Fruit fly (Drosophila melanogaster) whole organism, embryonic: ENCODE data around the gene CG31176.

Experiments
- Bteb2 ChIP-seq: fragments of 200-800 bp; sonication (Bioruptor generic); optimal IDR thresholded peaks from 2 replicates; lab custom pipeline; 2016; ENCODE audit warnings: missing biosample characterization, missing genetic modification characterization
- CG11723 ChIP-seq: fragments of 200-800 bp; sonication (Bioruptor generic); optimal IDR thresholded peaks from 2 replicates; lab custom pipeline; 2017; ENCODE audit warnings: missing biosample characterization, mild to moderate bottlenecking, missing genetic modification characterization
- CG14014 ChIP-seq: fragments of 200-800 bp; sonication (Bioruptor generic); IDR thresholded peaks from 2 replicates; pipeline ENCODE4 v1.3.6; 2022; ENCODE audit warnings: missing biosample characterization, missing genetic modification characterization
- CG14710 ChIP-seq: fragments of 200-800 bp; sonication (Bioruptor generic); optimal IDR thresholded peaks from 3 replicates; lab custom pipeline; 2019; ENCODE audit warnings: missing biosample characterization, mild to moderate bottlenecking, missing genetic modification characterization, moderate library complexity
- CG15514 ChIP-seq: fragments of 200-800 bp; sonication (Bioruptor generic); optimal IDR thresholded peaks from 3 replicates; lab custom pipeline; 2017; ENCODE audit warnings: missing biosample characterization, missing genetic modification characterization, mild to moderate bottlenecking, moderate library complexity, missing genetic modification reagents
- CG16813 ChIP-seq: fragments of 200-800 bp; sonication (Bioruptor generic); IDR thresholded peaks from 3 replicates; pipeline ENCODE4 v1.3.6; 2022; ENCODE audit warnings: missing biosample characterization, missing genetic modification characterization; ENCODE audit not compliant: partially characterized antibody
- CG17359 ChIP-seq: fragments of 200-800 bp; sonication (Bioruptor generic); optimal IDR thresholded peaks from 3 replicates; lab custom pipeline; 2018; ENCODE audit warnings: missing biosample characterization, mild to moderate bottlenecking, missing genetic modification characterization, moderate library complexity
- CG17829 ChIP-seq: fragments of 200-800 bp; optimal IDR thresholded peaks from 2 replicates; lab custom pipeline; 2019; ENCODE audit warnings: missing biosample characterization, mild to moderate bottlenecking, missing genetic modification characterization, moderate library complexity
- CG18476 ChIP-seq: fragments of 200-800 bp; sonication (Bioruptor generic); optimal IDR thresholded peaks from 2 replicates; lab custom pipeline; 2016; ENCODE audit warnings: missing biosample characterization, mild to moderate bottlenecking, missing genetic modification characterization
- CG18619 ChIP-seq: fragments of 200-800 bp; sonication (Bioruptor generic); optimal IDR thresholded peaks from 3 replicates; lab custom pipeline; 2017; ENCODE audit warnings: missing biosample characterization, mild to moderate bottlenecking, missing genetic modification characterization
- CG2129 ChIP-seq: fragments of 200-800 bp; sonication (Bioruptor generic); IDR thresholded peaks from 2 replicates; pipeline ENCODE4 v1.3.6; 2022; ENCODE audit warnings: missing biosample characterization, missing genetic modification characterization; ENCODE audit not compliant: partially characterized antibody
- CG30431 ChIP-seq: fragments of 200-800 bp; sonication (Bioruptor generic); optimal IDR thresholded peaks from 2 replicates; lab custom pipeline; 2017; ENCODE audit warnings: missing biosample characterization, missing genetic modification characterization
- CG3838 ChIP-seq: fragments of 200-800 bp; sonication (Bioruptor generic); optimal IDR thresholded peaks from 3 replicates; lab custom pipeline; 2016; ENCODE audit warnings: missing biosample characterization, missing genetic modification characterization
- CG4282 ChIP-seq: fragments of 200-800 bp; sonication (Bioruptor generic); optimal IDR thresholded peaks from 2 replicates; lab custom pipeline; 2016; ENCODE audit warnings: missing biosample characterization, missing genetic modification characterization
- CG4617 ChIP-seq: fragments of 200-800 bp; sonication (Bioruptor generic); optimal IDR thresholded peaks from 3 replicates; lab custom pipeline; 2016; ENCODE audit warnings: missing biosample characterization, missing genetic modification characterization, borderline replicate concordance
- CG7963 ChIP-seq: fragments of 200-800 bp; sonication (Bioruptor generic); IDR thresholded peaks from 3 replicates; pipeline ENCODE4 v1.3.6; 2022; ENCODE audit warnings: missing biosample characterization, missing genetic modification characterization; ENCODE audit not compliant: partially characterized antibody
- CG7987 ChIP-seq: fragments of 200-800 bp; sonication (Bioruptor generic); optimal IDR thresholded peaks from 2 replicates; lab custom pipeline; 2018; ENCODE audit warnings: missing biosample characterization, mild to moderate bottlenecking, missing genetic modification characterization, moderate library complexity
- CkIIα-i1 ChIP-seq: fragments of 200-800 bp; sonication (Bioruptor generic); IDR thresholded peaks from 2 replicates; pipeline ENCODE4 v1.3.6; 2022; ENCODE audit warnings: missing biosample characterization, missing genetic modification characterization
- CoRest ChIP-seq: fragments of 200-800 bp; sonication (Bioruptor generic); optimal IDR thresholded peaks from 3 replicates; lab custom pipeline; 2018; ENCODE audit warnings: missing biosample characterization, mild to moderate bottlenecking, missing genetic modification characterization, moderate library complexity
- Dip2 ChIP-seq: fragments of 200-800 bp; sonication (Bioruptor generic); IDR thresholded peaks from 2 replicates; pipeline ENCODE4 v1.3.6; 2022; ENCODE audit warnings: missing biosample characterization, missing genetic modification characterization
- H2.0 ChIP-seq: fragments of 200-800 bp; sonication (Bioruptor generic); IDR thresholded peaks from 2 replicates; pipeline ENCODE4 v1.3.6; 2022; ENCODE audit warnings: missing biosample characterization, missing genetic modification characterization
- MTF-1 ChIP-seq: fragments of 200-800 bp; sonication (Bioruptor generic); optimal IDR thresholded peaks from 2 replicates; lab custom pipeline; 2018; ENCODE audit warnings: missing biosample characterization, mild to moderate bottlenecking, missing genetic modification characterization, borderline replicate concordance
- Nf-YA ChIP-seq: fragments of 200-800 bp; sonication (Bioruptor generic); IDR thresholded peaks from 2 replicates; pipeline ENCODE4 v1.3.6; 2022; ENCODE audit warnings: missing biosample characterization, missing genetic modification characterization
- Opbp ChIP-seq: fragments of 200-800 bp; sonication (Bioruptor generic); IDR thresholded peaks from 3 replicates; pipeline ENCODE4 v1.3.6; 2022; ENCODE audit warnings: missing biosample characterization, missing genetic modification characterization; ENCODE audit not compliant: partially characterized antibody
- Sin3A ChIP-seq: fragments of >200 bp; optimal IDR thresholded peaks from 2 replicates; lab custom pipeline; 2018
- Sry-δ ChIP-seq: fragments of 200-800 bp; sonication (Bioruptor generic); optimal IDR thresholded peaks from 2 replicates; lab custom pipeline; 2016; ENCODE audit warnings: missing biosample characterization, missing genetic modification characterization
- Xrp1 ChIP-seq: fragments of 200-800 bp; sonication (Bioruptor generic); IDR thresholded peaks from 2 replicates; pipeline ENCODE4 v1.3.6; 2022; ENCODE audit warnings: missing biosample characterization, missing genetic modification characterization
- ac ChIP-seq: fragments of 200-800 bp; sonication (Bioruptor generic); optimal IDR thresholded peaks from 3 replicates; lab custom pipeline; 2017; ENCODE audit warnings: missing biosample characterization, mild to moderate bottlenecking, missing genetic modification characterization
- al ChIP-seq: fragments of 200-800 bp; sonication (Bioruptor generic); IDR thresholded peaks from 2 replicates; pipeline ENCODE4 v1.3.6; 2022; ENCODE audit warnings: missing biosample characterization, missing genetic modification characterization
- bigmax ChIP-seq: fragments of 200-800 bp; sonication (Bioruptor generic); optimal IDR thresholded peaks from 2 replicates; lab custom pipeline; 2018; ENCODE audit warnings: missing biosample characterization, mild to moderate bottlenecking, missing genetic modification characterization
- bsh ChIP-seq, 2 experiments: fragments of 200-800 bp; sonication (Bioruptor generic); optimal IDR thresholded peaks; 2 replicates each; lab custom pipeline; 2017 to 2018; ENCODE audit warnings: mild to moderate bottlenecking in 2 of 2, missing biosample characterization in 2 of 2, missing genetic modification characterization in 2 of 2, moderate library complexity in 1 of 2
- dan ChIP-seq: fragments of 200-800 bp; sonication (Bioruptor generic); IDR thresholded peaks from 2 replicates; pipeline ENCODE4 v1.3.6; 2022; ENCODE audit warnings: missing biosample characterization, missing genetic modification characterization
- dpn ChIP-seq, 2 experiments: fragments of 200-800 bp; sonication (Bioruptor generic); optimal IDR thresholded peaks; 3 replicates each; lab custom pipeline; 2016; ENCODE audit warnings: missing biosample characterization in 2 of 2, missing genetic modification characterization in 2 of 2
- ewg ChIP-seq: fragments of 200-800 bp; sonication (Bioruptor generic); optimal IDR thresholded peaks from 3 replicates; lab custom pipeline; 2017; ENCODE audit warnings: mild to moderate bottlenecking, missing biosample characterization, missing genetic modification reagents, missing genetic modification characterization
- exex ChIP-seq: fragments of 200-800 bp; sonication (Bioruptor generic); optimal IDR thresholded peaks from 4 replicates; lab custom pipeline; 2018; ENCODE audit warnings: missing biosample characterization, mild to moderate bottlenecking, missing genetic modification characterization, moderate library complexity
- fd3F ChIP-seq: fragments of 200-800 bp; sonication (Bioruptor generic); optimal IDR thresholded peaks from 2 replicates; lab custom pipeline; 2018; ENCODE audit warnings: missing biosample characterization, mild to moderate bottlenecking, missing genetic modification characterization, moderate library complexity
- gce ChIP-seq: fragments of 200-800 bp; sonication (Bioruptor generic); IDR thresholded peaks from 3 replicates; pipeline ENCODE4 v1.3.6; 2022; ENCODE audit warnings: missing biosample characterization, missing genetic modification characterization
- gsb ChIP-seq: fragments of 200-800 bp; sonication (Bioruptor generic); IDR thresholded peaks from 2 replicates; pipeline ENCODE4 v1.3.6; 2022; ENCODE audit warnings: missing biosample characterization, missing genetic modification characterization
- hth ChIP-seq: fragments of >200 bp; optimal IDR thresholded peaks from 2 replicates; lab custom pipeline; 2017; ENCODE audit warnings: inconsistent platforms
- jing ChIP-seq: fragments of 200-800 bp; sonication (Bioruptor generic); optimal IDR thresholded peaks from 2 replicates; lab custom pipeline; 2018; ENCODE audit warnings: missing biosample characterization, mild to moderate bottlenecking, missing genetic modification characterization
- jumu ChIP-seq: fragments of 200-800 bp; sonication (Bioruptor generic); optimal IDR thresholded peaks from 3 replicates; lab custom pipeline; 2016; ENCODE audit warnings: missing biosample characterization, missing genetic modification characterization
- klu ChIP-seq: fragments of 200-800 bp; sonication (Bioruptor generic); IDR thresholded peaks from 2 replicates; pipeline ENCODE4 v1.3.6; 2022; ENCODE audit warnings: missing biosample characterization, missing genetic modification characterization
- org-1 ChIP-seq: fragments of 200-800 bp; sonication (Bioruptor generic); optimal IDR thresholded peaks from 2 replicates; lab custom pipeline; 2017; ENCODE audit warnings: missing biosample characterization, missing genetic modification characterization
- sd ChIP-seq: fragments of 200-800 bp; sonication (Bioruptor generic); optimal IDR thresholded peaks from 3 replicates; lab custom pipeline; 2018; ENCODE audit warnings: missing biosample characterization, mild to moderate bottlenecking, missing genetic modification characterization, moderate library complexity
- so ChIP-seq: fragments of 200-800 bp; sonication (Bioruptor generic); IDR thresholded peaks from 3 replicates; pipeline ENCODE4 v1.3.6; 2022; ENCODE audit warnings: missing biosample characterization, missing genetic modification characterization
- sob ChIP-seq: fragments of 200-800 bp; sonication (Bioruptor generic); IDR thresholded peaks from 2 replicates; pipeline ENCODE4 v1.3.6; 2022; ENCODE audit warnings: missing biosample characterization, missing genetic modification characterization
- stc ChIP-seq: fragments of 200-800 bp; sonication (Bioruptor generic); IDR thresholded peaks from 2 replicates; pipeline ENCODE4 v1.3.6; 2022; ENCODE audit warnings: missing biosample characterization, missing genetic modification characterization
- tio ChIP-seq: fragments of 200-800 bp; sonication (Bioruptor generic); optimal IDR thresholded peaks from 2 replicates; lab custom pipeline; 2017; ENCODE audit warnings: missing biosample characterization, missing genetic modification characterization, inconsistent platforms
- tna ChIP-seq: fragments of 200-800 bp; sonication (Bioruptor generic); IDR thresholded peaks from 2 replicates; pipeline ENCODE4 v1.3.6; 2022; ENCODE audit warnings: missing biosample characterization, missing genetic modification characterization; ENCODE audit not compliant: partially characterized antibody
- z ChIP-seq: fragments of 200-800 bp; sonication (Bioruptor generic); IDR thresholded peaks from 3 replicates; pipeline ENCODE4 v1.3.6; 2022; ENCODE audit warnings: missing biosample characterization, missing genetic modification characterization
- zfh1 ChIP-seq: fragments of 200-800 bp; sonication (Bioruptor generic); IDR thresholded peaks from 3 replicates; pipeline ENCODE4 v1.3.6; 2022; ENCODE audit warnings: missing biosample characterization, missing genetic modification characterization

The CG31176 gene

dm6 chr3R:21641517-21642137 is 77.8 kb downstream of the CG31176 start (continued):
- no peak for TF ChIP-seq Nf-YA (GFP tag; lab: Robert Waterston, UW)
- TF ChIP-seq CG3838 (GFP tag; lab: Kevin White, UChicago) = no peak
- TF ChIP-seq CG4282 (GFP tag; lab: Kevin White, UChicago) = no peak
- TF ChIP-seq CoRest (tag; lab: Kevin White, UChicago) = peak; percentile 71
- peak; percentile 36 for TF ChIP-seq CG18476 (GFP tag; lab: Kevin White, UChicago)
- TF ChIP-seq CG2129 = no peak
- no peak for TF ChIP-seq sd (tag; lab: Kevin White, UChicago)
- no peak for TF ChIP-seq H2.0 (GFP tag; lab: Robert Waterston, UW)
- peak; percentile 33 for TF ChIP-seq org-1
- TF ChIP-seq klu (GFP tag; lab: Robert Waterston, UW) = no peak
- no peak for TF ChIP-seq tna (GFP tag; lab: Robert Waterston, UW)
- TF ChIP-seq CkIIα-i1 (GFP tag; lab: Robert Waterston, UW) = no peak
- no peak for TF ChIP-seq hth (lab: Kevin White, UChicago)
- no peak for TF ChIP-seq exex
- TF ChIP-seq Bteb2 (GFP tag; lab: Kevin White, UChicago) = no peak
- TF ChIP-seq CG14014 (GFP tag; lab: Robert Waterston, UW) = no peak
- peak; percentile 90 for TF ChIP-seq ac
- TF ChIP-seq gsb = no peak
- TF ChIP-seq CG18619 (GFP tag; lab: Kevin White, UChicago) = peak; percentile 43
- TF ChIP-seq CG30431 (GFP tag; lab: Kevin White, UChicago) = peak; percentile 63
- peak; percentile 88 for TF ChIP-seq Xrp1 (GFP tag; lab: Robert Waterston, UW)
- no peak for TF ChIP-seq so (GFP tag; lab: Robert Waterston, UW)
- TF ChIP-seq CG16813 (GFP tag; lab: Robert Waterston, UW) = no peak
- TF ChIP-seq CG7987 (GFP tag; lab: Kevin White, UChicago) = no peak
- no peak for TF ChIP-seq jing (GFP tag; lab: Kevin White, UChicago)
- TF ChIP-seq gce = no peak
- TF ChIP-seq fd3F = no peak
- no peak for TF ChIP-seq CG4617 (GFP tag; lab: Kevin White, UChicago)
- TF ChIP-seq bigmax (GFP tag; lab: Kevin White, UChicago) = no peak
- TF ChIP-seq al (GFP tag; lab: Robert Waterston, UW) = no peak
- peak; percentile 67 for TF ChIP-seq tio (GFP tag; lab: Kevin White, UChicago)
- TF ChIP-seq dpn (GFP tag; optimal IDR thresholded peaks at IDR 0.05; lab: Kevin White, UChicago) = peak in 1 of 2 experiments; percentile 42
- peak; percentile 15 for TF ChIP-seq ewg
- no peak for TF ChIP-seq Dip2 (GFP tag; lab: Robert Waterston, UW)
- TF ChIP-seq CG17359 = peak; percentile 18
- peak; percentile 66 to 76 for TF ChIP-seq bsh (GFP tag; optimal IDR thresholded peaks at IDR 0.05; lab: Kevin White, UChicago)
- no peak for TF ChIP-seq CG15514
- TF ChIP-seq Sry-δ (GFP tag; lab: Kevin White, UChicago) = peak; percentile 1
- TF ChIP-seq z (GFP tag; lab: Robert Waterston, UW) = no peak
- peak; percentile 5 for TF ChIP-seq CG11723 (GFP tag; lab: Kevin White, UChicago)
- TF ChIP-seq CG17829 (tag; lab: Kevin White, UChicago) = peak; percentile 88
- TF ChIP-seq Sin3A (lab: Kevin White, UChicago) = no peak
- TF ChIP-seq stc (GFP tag; lab: Robert Waterston, UW) = no peak
- peak; percentile 69; the same call in 1 of the 3 replicates for TF ChIP-seq zfh1 (GFP tag; lab: Robert Waterston, UW)
- TF ChIP-seq sob (GFP tag; lab: Robert Waterston, UW) = no peak
- TF ChIP-seq Opbp (GFP tag; lab: Robert Waterston, UW) = no peak
- TF ChIP-seq jumu (GFP tag; lab: Kevin White, UChicago) = peak; percentile 8
- no peak for TF ChIP-seq MTF-1
- no peak for TF ChIP-seq dan (GFP tag; lab: Robert Waterston, UW)
- no peak for TF ChIP-seq CG7963
- TF ChIP-seq CG14710 (tag; lab: Kevin White, UChicago) = peak; percentile 91
